Worm (Caenorhabditis elegans) whole organism, L4 larva: ENCODE results near the gene C45G9.12.

ENCODE experiments used
- hmg-1.1 ChIP-seq: fragments of 200-800 bp; sonication (Bioruptor generic); IDR thresholded peaks from 2 replicates; pipeline ENCODE4 v1.3.6; 2022; ENCODE audit warnings: missing genetic modification reagents, missing genetic modification characterization, missing compliant biosample characterization
- nhr-6 ChIP-seq: fragments of 150-350 bp; optimal IDR thresholded peaks from 2 replicates; lab custom pipeline; 2014; ENCODE audit warnings: missing biosample characterization, missing genetic modification characterization

DNA sequence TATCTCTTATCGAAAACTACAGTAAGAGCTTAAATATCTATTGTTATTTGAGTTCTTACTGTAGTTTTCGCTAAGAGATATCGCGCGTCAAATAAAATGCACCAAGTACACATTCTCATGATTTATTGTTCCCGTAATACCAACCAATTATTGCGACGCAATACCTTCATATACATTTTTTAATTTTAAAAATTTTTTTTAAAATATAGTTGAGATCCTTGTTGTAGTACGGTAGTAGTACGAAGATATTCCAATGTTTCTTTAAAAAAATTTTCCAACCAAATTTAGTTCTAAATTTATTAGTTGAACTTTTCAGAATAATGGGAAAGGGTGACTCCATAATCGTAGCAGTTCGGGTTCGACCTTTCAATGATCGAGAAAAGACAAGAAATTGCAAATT is 40.8 kb downstream of the C45G9.12 start, which contains the start of gene klp-6:
- TF ChIP-seq hmg-1.1 (GFP tag; lab: Robert Waterston, UW): no peak
- no peak for TF ChIP-seq nhr-6 (tag; lab: Kevin White, UChicago)
